Fruit fly (Drosophila melanogaster) whole organism, embryonic: Measurements from ENCODE around the gene Chpf.
A peak's percentile ranks its signal among the peaks of the same experiment; 100 is the strongest.

Experiments used
- Asciz ChIP-seq: fragments of 200-800 bp; sonication (Bioruptor generic); optimal IDR thresholded peaks from 2 replicates; lab custom pipeline; 2017; ENCODE audit warnings: missing biosample characterization, mild to moderate bottlenecking, missing genetic modification characterization, missing genetic modification reagents
- Atf3 ChIP-seq: fragments of 200-800 bp; sonication (Bioruptor generic); optimal IDR thresholded peaks from 3 replicates; lab custom pipeline; 2016; ENCODE audit warnings: missing biosample characterization, missing genetic modification characterization
- BEAF-32 ChIP-seq: fragments of 200-800 bp; sonication (Bioruptor generic); optimal IDR thresholded peaks from 3 replicates; lab custom pipeline; 2017; ENCODE audit warnings: missing biosample characterization, missing genetic modification characterization, mild to moderate bottlenecking, moderate library complexity, missing genetic modification reagents
- CG10267 ChIP-seq: fragments of 200-800 bp; sonication (Bioruptor generic); optimal IDR thresholded peaks from 2 replicates; lab custom pipeline; 2018; ENCODE audit warnings: missing biosample characterization, mild to moderate bottlenecking, missing genetic modification characterization, moderate library complexity
- CG11085 ChIP-seq: fragments of 200-800 bp; sonication (Bioruptor generic); IDR thresholded peaks from 2 replicates; pipeline ENCODE4 v1.3.6; 2022; ENCODE audit warnings: missing biosample characterization, missing genetic modification characterization
- CG14965 ChIP-seq: fragments of 200-800 bp; sonication (Bioruptor generic); optimal IDR thresholded peaks from 2 replicates; lab custom pipeline; 2016; ENCODE audit warnings: missing biosample characterization, missing genetic modification characterization, borderline replicate concordance
- CG1602 ChIP-seq: fragments of 200-800 bp; sonication (Bioruptor generic); optimal IDR thresholded peaks from 3 replicates; lab custom pipeline; 2016; ENCODE audit warnings: missing biosample characterization, missing genetic modification characterization
- CG16815 ChIP-seq: fragments of 200-800 bp; sonication (Bioruptor generic); optimal IDR thresholded peaks from 3 replicates; lab custom pipeline; 2017; ENCODE audit warnings: missing biosample characterization, mild to moderate bottlenecking, missing genetic modification characterization
- CG18476 ChIP-seq: fragments of 200-800 bp; sonication (Bioruptor generic); optimal IDR thresholded peaks from 2 replicates; lab custom pipeline; 2016; ENCODE audit warnings: missing biosample characterization, mild to moderate bottlenecking, missing genetic modification characterization
- CG30020 ChIP-seq: fragments of 200-800 bp; optimal IDR thresholded peaks from 2 replicates; lab custom pipeline; 2019; ENCODE audit warnings: missing biosample characterization, mild to moderate bottlenecking, missing genetic modification characterization, moderate library complexity
- CG31365 ChIP-seq: fragments of 200-800 bp; sonication (Bioruptor generic); optimal IDR thresholded peaks from 2 replicates; lab custom pipeline; 2018; ENCODE audit warnings: missing biosample characterization, mild to moderate bottlenecking, missing genetic modification characterization
- CG34224 ChIP-seq: fragments of 200-800 bp; sonication (Bioruptor generic); IDR thresholded peaks from 3 replicates; pipeline ENCODE4 v1.3.6; 2022; ENCODE audit warnings: missing biosample characterization, missing genetic modification characterization; ENCODE audit not compliant: partially characterized antibody
- CG3847 ChIP-seq: fragments of 200-800 bp; sonication (Bioruptor generic); IDR thresholded peaks from 2 replicates; pipeline ENCODE4 v1.3.6; 2022; ENCODE audit warnings: missing biosample characterization, missing genetic modification characterization
- CG42726 ChIP-seq: fragments of 200-800 bp; sonication (Bioruptor generic); IDR thresholded peaks from 2 replicates; pipeline ENCODE4 v1.3.6; 2022; ENCODE audit warnings: missing biosample characterization, missing genetic modification characterization; ENCODE audit not compliant: partially characterized antibody
- CG5180 ChIP-seq: fragments of 200-800 bp; sonication (Bioruptor generic); optimal IDR thresholded peaks from 3 replicates; lab custom pipeline; 2017; ENCODE audit warnings: missing biosample characterization, missing genetic modification characterization, mild to moderate bottlenecking, moderate library complexity, missing genetic modification reagents
- CG6813 ChIP-seq: fragments of 200-800 bp; sonication (Bioruptor generic); optimal IDR thresholded peaks from 2 replicates; lab custom pipeline; 2017; ENCODE audit warnings: missing biosample characterization, missing genetic modification characterization, mild to moderate bottlenecking, moderate library complexity, missing genetic modification reagents
- CG7839 ChIP-seq: fragments of 200-800 bp; sonication (Bioruptor generic); optimal IDR thresholded peaks from 3 replicates; lab custom pipeline; 2018; ENCODE audit warnings: missing biosample characterization, mild to moderate bottlenecking, missing genetic modification characterization, moderate library complexity
- CG9876 ChIP-seq: fragments of 200-800 bp; sonication (Bioruptor generic); optimal IDR thresholded peaks from 2 replicates; lab custom pipeline; 2016; ENCODE audit warnings: missing biosample characterization, missing genetic modification characterization
- CkIIα-i1 ChIP-seq: fragments of 200-800 bp; sonication (Bioruptor generic); IDR thresholded peaks from 2 replicates; pipeline ENCODE4 v1.3.6; 2022; ENCODE audit warnings: missing biosample characterization, missing genetic modification characterization
- D ChIP-seq, 2 experiments: fragments of 200-800 bp in 1 of 2; fragments of >200 bp in 1 of 2; sonication (Bioruptor generic) in 1 of 2; optimal IDR thresholded peaks; 2 replicates in 1 of 2; 3 replicates in 1 of 2; lab custom pipeline; 2017; ENCODE audit warnings: mild to moderate bottlenecking in 1 of 2, missing biosample characterization in 1 of 2, missing genetic modification characterization in 1 of 2, missing genetic modification reagents in 1 of 2
- H15 ChIP-seq: fragments of 200-800 bp; sonication (Bioruptor generic); IDR thresholded peaks from 3 replicates; pipeline ENCODE4 v1.3.6; 2022; ENCODE audit warnings: missing biosample characterization, missing genetic modification characterization
- Hand ChIP-seq: fragments of 200-800 bp; sonication (Bioruptor generic); optimal IDR thresholded peaks from 2 replicates; lab custom pipeline; 2017; ENCODE audit warnings: mild to moderate bottlenecking, missing biosample characterization, missing genetic modification reagents, missing genetic modification characterization
- HmgD ChIP-seq: fragments of 200-800 bp; sonication (Bioruptor generic); optimal IDR thresholded peaks from 3 replicates; lab custom pipeline; 2016; ENCODE audit warnings: missing biosample characterization, missing genetic modification characterization
- Hr51 ChIP-seq, 2 experiments: fragments of 200-800 bp; sonication (Bioruptor generic); optimal IDR thresholded peaks; 2 replicates in 1 of 2; 3 replicates in 1 of 2; lab custom pipeline; 2016 to 2018; ENCODE audit warnings: missing biosample characterization in 2 of 2, missing genetic modification characterization in 2 of 2, mild to moderate bottlenecking in 1 of 2, moderate library complexity in 1 of 2
- MTF-1 ChIP-seq: fragments of 200-800 bp; sonication (Bioruptor generic); optimal IDR thresholded peaks from 2 replicates; lab custom pipeline; 2018; ENCODE audit warnings: missing biosample characterization, mild to moderate bottlenecking, missing genetic modification characterization, borderline replicate concordance
- Nf-YA ChIP-seq: fragments of 200-800 bp; sonication (Bioruptor generic); IDR thresholded peaks from 2 replicates; pipeline ENCODE4 v1.3.6; 2022; ENCODE audit warnings: missing biosample characterization, missing genetic modification characterization
- TFAM ChIP-seq: fragments of 200-800 bp; sonication (Bioruptor generic); optimal IDR thresholded peaks from 2 replicates; lab custom pipeline; 2017; ENCODE audit warnings: missing biosample characterization, missing genetic modification characterization, inconsistent platforms
- ash1 ChIP-seq: fragments of 200-800 bp; sonication (Bioruptor generic); optimal IDR thresholded peaks from 2 replicates; lab custom pipeline; 2018; ENCODE audit warnings: missing biosample characterization, mild to moderate bottlenecking, missing genetic modification characterization
- ato ChIP-seq: fragments of 200-800 bp; sonication (Bioruptor generic); IDR thresholded peaks from 2 replicates; pipeline ENCODE4 v1.3.6; 2022; ENCODE audit warnings: missing biosample characterization, missing genetic modification characterization; ENCODE audit not compliant: partially characterized antibody
- cad ChIP-seq: fragments of >200 bp; optimal IDR thresholded peaks from 2 replicates; lab custom pipeline; 2017; ENCODE audit warnings: missing biosample characterization, missing genetic modification characterization
- cato ChIP-seq: fragments of 200-800 bp; sonication (Bioruptor generic); optimal IDR thresholded peaks from 2 replicates; lab custom pipeline; 2016; ENCODE audit warnings: missing biosample characterization, missing genetic modification characterization, borderline replicate concordance
- dm ChIP-seq: fragments of 200-800 bp; sonication (Bioruptor generic); optimal IDR thresholded peaks from 3 replicates; lab custom pipeline; 2016; ENCODE audit warnings: missing biosample characterization, missing genetic modification characterization
- dmrt99B ChIP-seq: fragments of 200-800 bp; sonication (Bioruptor generic); optimal IDR thresholded peaks from 2 replicates; lab custom pipeline; 2018; ENCODE audit warnings: missing biosample characterization, mild to moderate bottlenecking, missing genetic modification characterization, moderate library complexity
- gcm2 ChIP-seq: fragments of 200-800 bp; sonication (Bioruptor generic); optimal IDR thresholded peaks from 2 replicates; lab custom pipeline; 2016; ENCODE audit warnings: missing biosample characterization, missing genetic modification characterization
- gem ChIP-seq: fragments of 200-800 bp; sonication (Bioruptor generic); optimal IDR thresholded peaks from 2 replicates; lab custom pipeline; 2019; ENCODE audit warnings: missing biosample characterization, mild to moderate bottlenecking, missing genetic modification characterization, moderate library complexity
- ind ChIP-seq: fragments of 200-800 bp; sonication (Bioruptor generic); optimal IDR thresholded peaks from 3 replicates; lab custom pipeline; 2016; ENCODE audit warnings: missing biosample characterization, missing genetic modification characterization
- lola ChIP-seq, 3 experiments: fragments of >200 bp in 2 of 3; fragments of 200-800 bp in 1 of 3; sonication (Bioruptor generic) in 1 of 3; optimal IDR thresholded peaks; 2 replicates each; lab custom pipeline; 2017 to 2019; ENCODE audit warnings: missing biosample characterization in 3 of 3, missing genetic modification characterization in 3 of 3, mild to moderate bottlenecking in 1 of 3, moderate library complexity in 1 of 3
- lov ChIP-seq, 2 experiments: fragments of 200-800 bp in 1 of 2; fragments of >200 bp in 1 of 2; sonication (Bioruptor generic) in 1 of 2; IDR thresholded peaks in 1 of 2; optimal IDR thresholded peaks in 1 of 2; 2 replicates in 1 of 2; 3 replicates in 1 of 2; pipeline versions ENCODE4 v1.3.6 to Lab custom; 2017 to 2022; ENCODE audit warnings: missing biosample characterization in 1 of 2, missing genetic modification characterization in 1 of 2
- nom ChIP-seq: fragments of 200-800 bp; sonication (Bioruptor generic); optimal IDR thresholded peaks from 2 replicates; lab custom pipeline; 2017; ENCODE audit warnings: missing biosample characterization, missing genetic modification characterization, mild to moderate bottlenecking, moderate library complexity, missing genetic modification reagents
- pita ChIP-seq: fragments of 200-800 bp; sonication (Bioruptor generic); optimal IDR thresholded peaks from 2 replicates; lab custom pipeline; 2017; ENCODE audit warnings: missing biosample characterization, mild to moderate bottlenecking, missing genetic modification characterization
- psq ChIP-seq: fragments of 200-800 bp; sonication (Bioruptor generic); optimal IDR thresholded peaks from 2 replicates; lab custom pipeline; 2017; ENCODE audit warnings: missing biosample characterization, missing genetic modification characterization
- sim ChIP-seq: fragments of 200-800 bp; sonication (Bioruptor generic); IDR thresholded peaks from 2 replicates; pipeline ENCODE4 v1.3.6; 2022; ENCODE audit warnings: missing biosample characterization, missing genetic modification characterization
- slp2 ChIP-seq: fragments of 200-800 bp; sonication (Bioruptor generic); optimal IDR thresholded peaks from 2 replicates; lab custom pipeline; 2016; ENCODE audit warnings: missing biosample characterization, missing genetic modification characterization
- so ChIP-seq: fragments of 200-800 bp; sonication (Bioruptor generic); IDR thresholded peaks from 3 replicates; pipeline ENCODE4 v1.3.6; 2022; ENCODE audit warnings: missing biosample characterization, missing genetic modification characterization
- sqz ChIP-seq: fragments of 200-800 bp; sonication (Bioruptor generic); optimal IDR thresholded peaks from 3 replicates; lab custom pipeline; 2018; ENCODE audit warnings: missing biosample characterization, mild to moderate bottlenecking, missing genetic modification characterization
- sr ChIP-seq: fragments of 200-800 bp; sonication (Bioruptor generic); IDR thresholded peaks from 3 replicates; pipeline ENCODE4 v1.3.6; 2022; ENCODE audit warnings: missing biosample characterization, missing genetic modification characterization

The Chpf gene

DNA sequence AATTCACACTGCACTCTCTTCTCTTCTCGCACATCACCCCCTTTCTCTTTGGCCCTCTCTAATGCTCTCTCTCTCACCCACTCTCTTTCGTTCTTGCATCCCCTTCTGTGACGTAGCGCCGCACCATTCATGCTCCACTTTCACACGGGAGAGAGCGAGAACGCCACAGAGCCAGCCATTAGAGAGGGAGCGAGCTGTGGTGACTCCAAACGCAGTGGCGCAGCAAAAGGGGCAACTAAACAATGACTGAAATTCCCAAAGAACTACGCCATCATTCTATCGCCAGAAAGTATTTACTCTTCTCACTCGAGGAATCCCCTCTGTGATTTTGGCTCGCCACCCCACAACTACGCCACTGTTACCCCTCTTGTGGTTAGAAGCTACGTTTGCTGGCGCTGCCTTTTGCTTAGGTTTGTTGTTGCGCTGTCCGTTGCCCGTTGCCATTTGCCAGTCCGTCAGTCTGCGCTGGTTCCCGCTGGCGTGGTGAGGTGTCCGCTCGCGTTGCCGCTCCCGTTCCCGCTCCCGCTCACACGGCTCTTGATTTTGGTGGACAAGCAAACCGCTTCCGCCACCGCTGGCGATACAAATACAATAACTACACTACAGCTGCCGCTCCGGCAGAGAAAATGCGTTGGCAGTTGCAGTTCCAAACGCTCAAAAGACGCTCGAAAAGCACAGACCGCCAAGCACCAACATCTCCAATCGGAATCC, 19.0 kb upstream of the Chpf start (continued):
- TF ChIP-seq ind (GFP tag; lab: Kevin White, UChicago), result peak; percentile 100
- peak; percentile 99 for TF ChIP-seq CG6813
- peak; percentile 99 for TF ChIP-seq so (GFP tag; lab: Robert Waterston, UW)
- no peak for TF ChIP-seq cad (GFP tag; lab: Kevin White, UChicago)
- peak; percentile 99 for TF ChIP-seq dmrt99B (tag; lab: Kevin White, UChicago)
- peak; percentile 99 for TF ChIP-seq Atf3 (GFP tag; lab: Kevin White, UChicago)
- TF ChIP-seq pita (GFP tag; lab: Kevin White, UChicago), result no peak
- peak; percentile 98 for TF ChIP-seq CG1602 (GFP tag; lab: Kevin White, UChicago)
- TF ChIP-seq CG9876 (GFP tag; lab: Kevin White, UChicago), result peak; percentile 99
- peak; percentile 96 for TF ChIP-seq cato (GFP tag; lab: Kevin White, UChicago)
- TF ChIP-seq Hand (GFP tag; lab: Kevin White, UChicago), result peak; percentile 98
- peak; percentile 80 for TF ChIP-seq CG30020 (tag; lab: Kevin White, UChicago)
- peak; percentile 99 for TF ChIP-seq CG3847 (GFP tag; lab: Robert Waterston, UW)
- peak; percentile 73 for TF ChIP-seq nom
- peak; percentile 38 for TF ChIP-seq BEAF-32 (GFP tag; lab: Kevin White, UChicago)
- TF ChIP-seq CG42726 (GFP tag; lab: Robert Waterston, UW), result peak; percentile 3; the same call in 1 of the 2 replicates
- peak; percentile 96 for TF ChIP-seq MTF-1 (GFP tag; lab: Kevin White, UChicago)
- peak; percentile 98 for TF ChIP-seq dm (GFP tag; lab: Kevin White, UChicago)
- TF ChIP-seq CG11085, result peak; percentile 99
- TF ChIP-seq CkIIα-i1 (GFP tag; lab: Robert Waterston, UW), result peak; percentile 94
- TF ChIP-seq CG14965 (GFP tag; lab: Kevin White, UChicago), result peak; percentile 90
- TF ChIP-seq CG10267 (tag; lab: Kevin White, UChicago), result peak; percentile 92
- TF ChIP-seq Nf-YA (GFP tag; lab: Robert Waterston, UW), result peak; percentile 97
- TF ChIP-seq HmgD (GFP tag; lab: Kevin White, UChicago), result peak; percentile 99
- TF ChIP-seq H15 (GFP tag; lab: Robert Waterston, UW), result peak; percentile 99
- TF ChIP-seq CG31365, result peak; percentile 95
- peak; percentile 49; the same call in 1 of the 3 replicates for TF ChIP-seq CG34224 (GFP tag; lab: Robert Waterston, UW)
- TF ChIP-seq lola (GFP tag; optimal IDR thresholded peaks at IDR 0.05; lab: Kevin White, UChicago), result peak in 1 of 3 experiments; percentile 93
- peak; percentile 99 for TF ChIP-seq CG16815
- peak; percentile 99 for TF ChIP-seq CG7839 (tag; lab: Kevin White, UChicago)
- no peak for TF ChIP-seq lov (optimal IDR thresholded peaks at IDR 0.05; lab: Kevin White, UChicago)
- peak; percentile 99 for TF ChIP-seq lov (GFP tag; IDR thresholded peaks at IDR 0.05; lab: Robert Waterston, UW)
- no peak for TF ChIP-seq D (optimal IDR thresholded peaks at IDR 0.05; lab: Kevin White, UChicago)
- peak; percentile 97 for TF ChIP-seq D (GFP tag; optimal IDR thresholded peaks at IDR 0.05; lab: Kevin White, UChicago)
- peak; percentile 87 for TF ChIP-seq TFAM (GFP tag; lab: Kevin White, UChicago)
- TF ChIP-seq ato (GFP tag; lab: Robert Waterston, UW), result no peak
- TF ChIP-seq psq, result peak; percentile 93
- peak; percentile 98 for TF ChIP-seq slp2 (GFP tag; lab: Kevin White, UChicago)
- TF ChIP-seq CG18476, result peak; percentile 97
- TF ChIP-seq ash1 (GFP tag; lab: Kevin White, UChicago), result peak; percentile 98
- peak; percentile 94 for TF ChIP-seq sqz
- peak; percentile 98 for TF ChIP-seq sim (GFP tag; lab: Robert Waterston, UW)
- TF ChIP-seq CG5180 (GFP tag; lab: Kevin White, UChicago), result peak; percentile 93
- peak; percentile 99 for TF ChIP-seq gcm2 (GFP tag; lab: Kevin White, UChicago)
- peak; percentile 98 for TF ChIP-seq sr
- TF ChIP-seq Asciz, result peak; percentile 96
- peak; percentile 98 to 99 for TF ChIP-seq Hr51 (GFP tag; optimal IDR thresholded peaks at IDR 0.05; lab: Kevin White, UChicago)
- peak; percentile 99 for TF ChIP-seq gem (tag; lab: Kevin White, UChicago)
